Worm (Caenorhabditis elegans) whole organism, L4 larva: ENCODE data around the gene F22B5.10.

Experiments
- D1046.2 ChIP-seq: fragments of 200-800 bp; sonication (Bioruptor generic); IDR thresholded peaks from 2 replicates; pipeline ENCODE4 v1.3.6; 2022; ENCODE audit warnings: missing genetic modification characterization, missing compliant biosample characterization
- F37D6.2 ChIP-seq: sonication (generic microtip); optimal IDR thresholded peaks from 2 replicates; lab custom pipeline; 2016; ENCODE audit warnings: mild to moderate bottlenecking, missing genetic modification characterization, missing compliant biosample characterization
- F44E2.7 ChIP-seq: fragments of 200-800 bp; sonication (Bioruptor generic); IDR thresholded peaks from 2 replicates; pipeline ENCODE4 v2.1.2; 2022; ENCODE audit warnings: missing genetic modification characterization, missing compliant biosample characterization
- F49E8.2 ChIP-seq: sonication (generic microtip); optimal IDR thresholded peaks from 2 replicates; lab custom pipeline; 2016; ENCODE audit warnings: missing compliant biosample characterization, mild to moderate bottlenecking, missing genetic modification characterization, borderline replicate concordance
- T20F7.1 ChIP-seq: fragments of 200-800 bp; sonication (Bioruptor generic); optimal IDR thresholded peaks from 2 replicates; lab custom pipeline; 2018; ENCODE audit warnings: mild to moderate bottlenecking, missing genetic modification characterization, missing compliant biosample characterization
- aha-1 ChIP-seq: fragments of 150-350 bp; peaks from one replicate; lab custom pipeline; 2014; ENCODE audit warnings: missing biosample characterization, missing genetic modification characterization
- aly-2 ChIP-seq: sonication (generic microtip); optimal IDR thresholded peaks from 2 replicates; lab custom pipeline; 2018; ENCODE audit warnings: missing biosample characterization, missing genetic modification characterization
- ceh-28 ChIP-seq: fragments of 150-350 bp; optimal IDR thresholded peaks from 2 replicates; lab custom pipeline; 2014; ENCODE audit warnings: missing biosample characterization, missing genetic modification reagents, missing genetic modification characterization
- ceh-44 ChIP-seq: fragments of 200-800 bp; sonication (Bioruptor generic); IDR thresholded peaks from 2 replicates; pipeline ENCODE4 v1.3.6; 2022; ENCODE audit warnings: missing genetic modification reagents, missing genetic modification characterization, missing compliant biosample characterization
- ceh-62 ChIP-seq: sonication (generic microtip); optimal IDR thresholded peaks from 2 replicates; lab custom pipeline; 2017; ENCODE audit warnings: missing biosample characterization, missing genetic modification characterization
- ces-1 ChIP-seq: fragments of 150-350 bp; sonication (generic microtip); optimal IDR thresholded peaks from 4 replicates; lab custom pipeline; 2014; ENCODE audit warnings: missing biosample characterization, missing genetic modification reagents, missing genetic modification characterization
- ctbp-1 ChIP-seq: fragments of 200-800 bp; sonication (Bioruptor generic); IDR thresholded peaks from 2 replicates; pipeline ENCODE4 v1.3.6; 2022; ENCODE audit warnings: missing genetic modification reagents, missing genetic modification characterization, missing compliant biosample characterization
- daf-19 ChIP-seq: fragments of 200-800 bp; sonication (Bioruptor generic); conservative IDR thresholded peaks from 2 replicates; pipeline ENCODE4 v1.3.6; 2022; ENCODE audit warnings: missing genetic modification characterization, missing compliant biosample characterization
- daf-8 ChIP-seq: fragments of 200-800 bp; sonication (Bioruptor generic); IDR thresholded peaks from 2 replicates; pipeline ENCODE4 v1.3.6; 2022; ENCODE audit warnings: missing genetic modification characterization, missing compliant biosample characterization
- dmd-8 ChIP-seq: fragments of 200-800 bp; sonication (Bioruptor generic); IDR thresholded peaks from 2 replicates; pipeline ENCODE4 v1.3.6; 2022; ENCODE audit warnings: missing genetic modification characterization, missing compliant biosample characterization
- dmd-9 ChIP-seq: fragments of 200-800 bp; sonication (Bioruptor generic); IDR thresholded peaks from 2 replicates; pipeline ENCODE4 v1.3.6; 2022; ENCODE audit warnings: missing genetic modification reagents, missing genetic modification characterization, missing compliant biosample characterization
- dpl-1 ChIP-seq: fragments of 150-350 bp; optimal IDR thresholded peaks from 2 replicates; lab custom pipeline; 2014; ENCODE audit warnings: missing biosample characterization, missing genetic modification reagents, missing genetic modification characterization
- duxl-1 ChIP-seq: sonication (generic microtip); optimal IDR thresholded peaks from 2 replicates; lab custom pipeline; 2016; ENCODE audit warnings: mild to moderate bottlenecking, missing genetic modification characterization, moderate library complexity, missing compliant biosample characterization; ENCODE audit not compliant: poor library complexity
- dve-1 ChIP-seq: sonication (generic microtip); optimal IDR thresholded peaks from 2 replicates; lab custom pipeline; 2017; ENCODE audit warnings: antibody characterized with exemption, mild to moderate bottlenecking, missing genetic modification characterization, missing compliant biosample characterization; ENCODE audit not compliant: insufficient read depth
- egl-43 ChIP-seq: fragments of 200-800 bp; sonication (Bioruptor generic); IDR thresholded peaks from 2 replicates; pipeline ENCODE4 v1.3.6; 2022; ENCODE audit warnings: missing genetic modification reagents, missing genetic modification characterization, missing compliant biosample characterization
- gei-8 ChIP-seq: fragments of 200-800 bp; sonication (Bioruptor generic); optimal IDR thresholded peaks from 2 replicates; lab custom pipeline; 2018; ENCODE audit warnings: mild to moderate bottlenecking, missing genetic modification characterization, missing compliant biosample characterization
- hif-1 ChIP-seq, 2 experiments: sonication (generic microtip); optimal IDR thresholded peaks; 2 replicates each; lab custom pipeline; 2016 to 2017; ENCODE audit warnings: missing compliant biosample characterization in 2 of 2, missing genetic modification characterization in 2 of 2, missing genetic modification reagents in 2 of 2, missing genotype in 2 of 2, mild to moderate bottlenecking in 1 of 2
- hlh-11 ChIP-seq: fragments of 200-800 bp; sonication (Bioruptor generic); optimal IDR thresholded peaks from 2 replicates; lab custom pipeline; 2018; ENCODE audit warnings: mild to moderate bottlenecking, missing genetic modification characterization, missing compliant biosample characterization
- hlh-30 ChIP-seq: sonication (generic microtip); optimal IDR thresholded peaks from 2 replicates; lab custom pipeline; 2017; ENCODE audit warnings: antibody characterized with exemption, mild to moderate bottlenecking, missing genetic modification characterization, missing compliant biosample characterization; ENCODE audit not compliant: insufficient read depth
- hmg-1.1 ChIP-seq: fragments of 200-800 bp; sonication (Bioruptor generic); IDR thresholded peaks from 2 replicates; pipeline ENCODE4 v1.3.6; 2022; ENCODE audit warnings: missing genetic modification reagents, missing genetic modification characterization, missing compliant biosample characterization
- lin-38 ChIP-seq: fragments of 200-800 bp; sonication (Bioruptor generic); IDR thresholded peaks from 2 replicates; pipeline ENCODE4 v1.3.6; 2022; ENCODE audit warnings: missing genetic modification reagents, missing genetic modification characterization, missing compliant biosample characterization
- lin-39 ChIP-seq: fragments of 150-350 bp; optimal IDR thresholded peaks from 2 replicates; lab custom pipeline; 2014; ENCODE audit warnings: missing biosample characterization, missing genetic modification reagents, missing genetic modification characterization
- lir-3 ChIP-seq: sonication (generic microtip); optimal IDR thresholded peaks from 2 replicates; lab custom pipeline; 2016; ENCODE audit warnings: mild to moderate bottlenecking, missing genetic modification characterization, missing compliant biosample characterization
- lsy-2 ChIP-seq, 2 experiments: fragments of 150-350 bp in 1 of 2; sonication (generic microtip) in 1 of 2; optimal IDR thresholded peaks; 2 replicates each; lab custom pipeline; 2014 to 2017; ENCODE audit warnings: missing biosample characterization in 2 of 2, missing genetic modification characterization in 2 of 2
- mep-1 ChIP-seq: fragments of 150-350 bp; sonication (generic microtip); optimal IDR thresholded peaks from 3 replicates; lab custom pipeline; 2014; ENCODE audit warnings: missing biosample characterization, missing genetic modification characterization
- mes-2 ChIP-seq: sonication (generic microtip); optimal IDR thresholded peaks from 2 replicates; lab custom pipeline; 2016; ENCODE audit warnings: missing genotype, mild to moderate bottlenecking, missing genetic modification characterization, missing compliant biosample characterization; ENCODE audit not compliant: poor library complexity, severe bottlenecking
- nhr-102 ChIP-seq: sonication (generic microtip); optimal IDR thresholded peaks from 2 replicates; lab custom pipeline; 2016; ENCODE audit warnings: mild to moderate bottlenecking, missing genetic modification characterization, moderate library complexity, missing compliant biosample characterization
- nhr-237 ChIP-seq: sonication (generic microtip); optimal IDR thresholded peaks from 2 replicates; lab custom pipeline; 2017; ENCODE audit warnings: missing biosample characterization, missing genetic modification characterization
- nhr-41 ChIP-seq: fragments of 200-800 bp; sonication (Bioruptor generic); IDR thresholded peaks from 2 replicates; pipeline ENCODE4 v1.3.6; 2022; ENCODE audit warnings: missing genetic modification reagents, missing genetic modification characterization, missing compliant biosample characterization
- nhr-48 ChIP-seq: sonication (generic microtip); optimal IDR thresholded peaks from 2 replicates; lab custom pipeline; 2016; ENCODE audit warnings: mild to moderate bottlenecking, missing genetic modification characterization, missing compliant biosample characterization
- nhr-6 ChIP-seq: fragments of 150-350 bp; optimal IDR thresholded peaks from 2 replicates; lab custom pipeline; 2014; ENCODE audit warnings: missing biosample characterization, missing genetic modification characterization
- nhr-77 ChIP-seq: fragments of 150-350 bp; optimal IDR thresholded peaks from 2 replicates; lab custom pipeline; 2014; ENCODE audit warnings: missing biosample characterization, missing genetic modification characterization
- php-3 ChIP-seq: fragments of 200-800 bp; sonication (Bioruptor generic); IDR thresholded peaks from 2 replicates; pipeline ENCODE4 v1.3.6; 2022; ENCODE audit warnings: missing genetic modification reagents, missing genetic modification characterization, missing compliant biosample characterization
- saeg-2 ChIP-seq: fragments of 200-800 bp; sonication (Bioruptor generic); IDR thresholded peaks from 2 replicates; pipeline ENCODE4 v1.3.6; 2022; ENCODE audit warnings: missing genetic modification reagents, missing genetic modification characterization, missing compliant biosample characterization
- snpc-1.2 ChIP-seq: fragments of 200-800 bp; sonication (Bioruptor generic); IDR thresholded peaks from 2 replicates; pipeline ENCODE4 v1.3.6; 2022; ENCODE audit warnings: missing genetic modification reagents, missing genetic modification characterization, missing compliant biosample characterization
- spr-1 ChIP-seq: sonication (generic microtip); optimal IDR thresholded peaks from 2 replicates; lab custom pipeline; 2016; ENCODE audit warnings: mild to moderate bottlenecking, missing genetic modification characterization, missing compliant biosample characterization
- spr-3 ChIP-seq: fragments of 200-800 bp; sonication (Bioruptor generic); optimal IDR thresholded peaks from 2 replicates; lab custom pipeline; 2018; ENCODE audit warnings: mild to moderate bottlenecking, missing genetic modification characterization, missing compliant biosample characterization
- tag-97 ChIP-seq: fragments of 200-800 bp; sonication (Bioruptor generic); IDR thresholded peaks from 2 replicates; pipeline ENCODE4 v1.3.6; 2022; ENCODE audit warnings: missing genetic modification characterization, missing compliant biosample characterization
- unc-130 ChIP-seq: sonication (generic microtip); optimal IDR thresholded peaks from 2 replicates; lab custom pipeline; 2016; ENCODE audit warnings: missing genetic modification reagents, missing genetic modification characterization, missing compliant biosample characterization
- unc-39 ChIP-seq: sonication (generic microtip); optimal IDR thresholded peaks from 2 replicates; lab custom pipeline; 2017; ENCODE audit warnings: missing biosample characterization, missing genetic modification characterization
- unc-62 ChIP-seq, 3 experiments: fragments of 150-350 bp in 1 of 3; sonication (generic microtip); optimal IDR thresholded peaks in 2 of 3; peaks in 1 of 3; 1 replicate in 1 of 3; 2 replicates in 2 of 3; lab custom pipeline; 2014 to 2017; ENCODE audit warnings: missing biosample characterization in 3 of 3, missing genetic modification characterization in 3 of 3, missing genetic modification reagents in 3 of 3, missing genotype in 1 of 3
- zfp-2 ChIP-seq: sonication (generic microtip); optimal IDR thresholded peaks from 2 replicates; lab custom pipeline; 2016; ENCODE audit warnings: mild to moderate bottlenecking, missing genetic modification characterization, missing compliant biosample characterization
- zip-11 ChIP-seq: fragments of 200-800 bp; sonication (Bioruptor generic); IDR thresholded peaks from 2 replicates; pipeline ENCODE4 v1.3.6; 2022; ENCODE audit warnings: missing genetic modification characterization, missing compliant biosample characterization

The F22B5.10 gene

DNA sequence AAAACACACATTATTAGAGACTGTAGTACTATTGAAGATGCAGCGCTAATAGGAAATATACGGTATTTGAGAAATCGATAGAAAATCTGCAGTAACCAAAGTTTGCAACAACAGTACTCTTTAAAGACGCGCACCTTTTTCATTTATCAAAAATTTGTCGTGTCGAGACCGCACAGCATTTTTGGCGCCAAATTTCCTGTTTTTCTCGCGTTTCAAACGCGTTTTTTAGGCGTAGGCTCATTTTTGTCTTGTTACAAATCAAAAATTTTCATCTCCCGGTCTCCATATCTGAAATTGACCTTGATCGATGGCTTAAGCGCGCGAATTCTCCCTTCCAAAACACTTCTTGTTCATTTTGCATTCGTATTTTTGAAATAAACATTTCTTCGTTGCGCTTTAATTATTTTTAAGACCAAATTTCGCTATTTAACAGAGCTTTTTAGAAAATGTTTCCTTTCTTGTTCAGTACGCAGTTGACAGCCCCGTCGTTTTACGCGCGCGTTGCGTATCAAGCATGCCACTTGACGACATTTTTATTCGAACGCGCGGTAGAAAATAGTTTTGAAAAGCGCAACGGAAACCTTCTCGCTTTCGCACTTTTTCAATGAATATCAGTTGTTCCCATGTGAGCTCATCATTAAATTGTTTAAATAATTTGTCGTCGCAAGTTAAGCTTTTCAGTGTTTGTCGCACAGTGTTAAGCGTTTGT lies 10.1 kb upstream of the F22B5.10 start:
- peak; percentile 13 for TF ChIP-seq dpl-1 (GFP tag; lab: Kevin White, UChicago)
- TF ChIP-seq snpc-1.2, result no peak
- peak; percentile 21 for TF ChIP-seq unc-130 (GFP tag; lab: Kevin White, UChicago)
- TF ChIP-seq tag-97 (GFP tag; lab: Robert Waterston, UW), result no peak
- TF ChIP-seq lin-38 (GFP tag; lab: Robert Waterston, UW), result 0 out of 2 replicates have a peak, but pooled peaks have one; percentile 22
- TF ChIP-seq daf-19, result no peak

DNA sequence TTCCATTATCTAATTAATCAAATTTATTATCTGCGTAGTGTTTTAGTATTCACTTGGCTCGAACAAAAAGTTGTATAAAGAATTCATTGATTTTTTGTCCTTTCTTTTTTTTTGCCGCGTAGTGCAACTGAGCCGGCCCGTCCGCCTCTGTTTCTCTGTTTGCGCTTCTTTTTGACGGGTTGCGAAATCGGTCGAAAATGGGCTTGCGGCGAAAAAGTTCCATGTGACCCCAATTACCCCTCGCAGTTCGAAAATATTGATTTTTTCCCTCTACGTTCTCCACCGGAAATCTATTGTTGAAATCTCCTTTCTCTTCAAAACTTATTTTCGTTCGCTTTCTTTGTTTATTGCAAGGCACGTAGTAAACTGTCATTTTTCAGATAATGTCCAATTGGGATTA lies 9.5 kb upstream of the F22B5.10 start, which contains the start of gene zyg-9:
TSS of gene zyg-9 (plus strand) at position 381 of the 400 bp plus-strand sequence.
- TF ChIP-seq lin-39 (tag; lab: Kevin White, UChicago), result no peak
- no peak for TF ChIP-seq nhr-77 (tag; lab: Kevin White, UChicago)
- no peak for TF ChIP-seq F44E2.7 (GFP tag; lab: Robert Waterston, UW)
- TF ChIP-seq zip-11 (GFP tag; lab: Robert Waterston, UW), result no peak
- peak; percentile 37 for TF ChIP-seq mes-2 (tag; lab: Kevin White, UChicago)
- TF ChIP-seq saeg-2 (GFP tag; lab: Robert Waterston, UW), result no peak
- no peak for TF ChIP-seq nhr-102 (tag; lab: Kevin White, UChicago)
- peak; percentile 64 for TF ChIP-seq aha-1 (tag; lab: Kevin White, UChicago)
- no peak for TF ChIP-seq ctbp-1 (GFP tag; lab: Robert Waterston, UW)
- TF ChIP-seq daf-8 (GFP tag; lab: Robert Waterston, UW), result no peak
- peak; percentile 11 for TF ChIP-seq ceh-28
- no peak for TF ChIP-seq php-3 (GFP tag; lab: Robert Waterston, UW)
- TF ChIP-seq T20F7.1 (GFP tag; lab: Kevin White, UChicago), result no peak
- no peak for TF ChIP-seq duxl-1 (tag; lab: Kevin White, UChicago)
- TF ChIP-seq nhr-48 (tag; lab: Kevin White, UChicago), result no peak
- TF ChIP-seq nhr-237, result no peak
- no peak for TF ChIP-seq gei-8 (GFP tag; lab: Kevin White, UChicago)
- no peak for TF ChIP-seq aly-2 (tag; lab: Kevin White, UChicago)
- no peak for TF ChIP-seq dmd-9 (GFP tag; lab: Robert Waterston, UW)
- TF ChIP-seq hmg-1.1 (GFP tag; lab: Robert Waterston, UW), result 0 out of 2 replicates have a peak, but pooled peaks have one; percentile 32
- no peak for TF ChIP-seq ces-1 (GFP tag; lab: Kevin White, UChicago)
- peak; percentile 83 for TF ChIP-seq hlh-30
- TF ChIP-seq dve-1 (tag; lab: Kevin White, UChicago), result peak; percentile 7
- no peak for TF ChIP-seq D1046.2
- TF ChIP-seq tag-97 (GFP tag; lab: Robert Waterston, UW), result no peak
- TF ChIP-seq ceh-62 (tag; lab: Kevin White, UChicago), result no peak
- TF ChIP-seq lsy-2 (tag; optimal IDR thresholded peaks at IDR 0.05; lab: Kevin White, UChicago), result peak in 1 of 2 experiments; percentile 60
- peak; percentile 28; the same call in 1 of the 2 replicates for TF ChIP-seq egl-43
- peak; percentile 10 for TF ChIP-seq mep-1 (tag; lab: Kevin White, UChicago)
- no peak for TF ChIP-seq F49E8.2
- TF ChIP-seq nhr-6 (tag; lab: Kevin White, UChicago), result no peak
- no peak for TF ChIP-seq nhr-41
- no peak for TF ChIP-seq F37D6.2 (tag; lab: Kevin White, UChicago)
- peak in 1 of 2 experiments; percentile 22 for TF ChIP-seq hif-1 (tag; optimal IDR thresholded peaks at IDR 0.05; lab: Kevin White, UChicago)
- TF ChIP-seq spr-1, result no peak
- TF ChIP-seq dmd-8 (GFP tag; lab: Robert Waterston, UW), result no peak
- TF ChIP-seq spr-3 (GFP tag; lab: Kevin White, UChicago), result no peak
- no peak for TF ChIP-seq unc-62 (GFP tag; optimal IDR thresholded peaks at IDR 0.05 in 1 of 2; lab: Kevin White, UChicago)
- no peak for TF ChIP-seq unc-62 (tag; optimal IDR thresholded peaks at IDR 0.05; lab: Kevin White, UChicago)
- no peak for TF ChIP-seq ceh-44 (GFP tag; lab: Robert Waterston, UW)
- TF ChIP-seq lin-38 (GFP tag; lab: Robert Waterston, UW), result no peak
- no peak for TF ChIP-seq zfp-2
- peak; percentile 24 for TF ChIP-seq hlh-11
- no peak for TF ChIP-seq unc-39 (tag; lab: Kevin White, UChicago)
- no peak for TF ChIP-seq lir-3 (tag; lab: Kevin White, UChicago)
